Worm (Caenorhabditis elegans) whole organism, mixed stage, embryonic: ENCODE data around the gene C15B12.8.

Source experiments
- blmp-1 ChIP-seq: fragments of 150-350 bp; optimal IDR thresholded peaks from 2 replicates; lab custom pipeline; 2014; ENCODE audit warnings: missing biosample characterization, missing genetic modification characterization
- ceh-39 ChIP-seq: fragments of 150-350 bp; optimal IDR thresholded peaks from 2 replicates; lab custom pipeline; 2014; ENCODE audit warnings: missing biosample characterization, missing genetic modification characterization
- ceh-83 ChIP-seq: fragments of 200-800 bp; sonication (Bioruptor generic); optimal IDR thresholded peaks from 2 replicates; lab custom pipeline; 2018; ENCODE audit warnings: mild to moderate bottlenecking, missing genetic modification characterization, missing compliant biosample characterization
- lsy-2 ChIP-seq: fragments of 150-350 bp; optimal IDR thresholded peaks from 2 replicates; lab custom pipeline; 2014; ENCODE audit warnings: missing biosample characterization, missing genetic modification characterization
- mep-1 ChIP-seq: fragments of 150-350 bp; optimal IDR thresholded peaks from 2 replicates; lab custom pipeline; 2017; ENCODE audit warnings: missing biosample characterization, missing genetic modification reagents, missing genetic modification characterization, inconsistent platforms
- nhr-237 ChIP-seq: fragments of 150-350 bp; optimal IDR thresholded peaks from 2 replicates; lab custom pipeline; 2014; ENCODE audit warnings: missing biosample characterization, missing genetic modification characterization
- nhr-28 ChIP-seq: fragments of 150-350 bp; optimal IDR thresholded peaks from 2 replicates; lab custom pipeline; 2014; ENCODE audit warnings: missing biosample characterization, missing genetic modification characterization

- TF ChIP-seq blmp-1 (tag; lab: Kevin White, UChicago) (no peak), nhr-28 (tag; lab: Kevin White, UChicago) (no peak), mep-1 (tag; lab: Kevin White, UChicago) (no peak), ceh-83 (GFP tag; lab: Kevin White, UChicago) (no peak), lsy-2 (no peak), nhr-237 (no peak), ceh-39 (tag; lab: Kevin White, UChicago) (no peak)
Measured at ce11 chrX:6448866-6449400, 25.1 kb upstream of the C15B12.8 start, which contains the start of gene fah-1.
